Worm (Caenorhabditis elegans) whole organism, L1 larva: ENCODE data around the gene unc-32.

ENCODE experiments used
- C34B4.2 ChIP-seq: sonication (generic microtip); optimal IDR thresholded peaks from 2 replicates; lab custom pipeline; 2017; ENCODE audit warnings: mild to moderate bottlenecking, missing genetic modification characterization, missing compliant biosample characterization
- lin-35 ChIP-seq, 2 experiments: fragments of 150-350 bp; optimal IDR thresholded peaks; 2 replicates each; lab custom pipeline; 2014; ENCODE audit warnings: missing biosample characterization in 2 of 2, missing genetic modification characterization in 2 of 2, missing genetic modification reagents in 2 of 2
- mdl-1 ChIP-seq, 2 experiments: fragments of 150-350 bp; optimal IDR thresholded peaks; 2 replicates each; lab custom pipeline; 2014 to 2017; ENCODE audit warnings: missing biosample characterization in 2 of 2, missing genetic modification characterization in 2 of 2, inconsistent platforms in 1 of 2
- nhr-20 ChIP-seq: sonication (generic microtip); optimal IDR thresholded peaks from 2 replicates; lab custom pipeline; 2016; ENCODE audit warnings: mild to moderate bottlenecking, missing genetic modification characterization, missing compliant biosample characterization
- zip-4 ChIP-seq: fragments of 200-800 bp; sonication (Bioruptor generic); optimal IDR thresholded peaks from 2 replicates; lab custom pipeline; 2018; ENCODE audit warnings: mild to moderate bottlenecking, missing genetic modification characterization, moderate library complexity, missing compliant biosample characterization

- TF ChIP-seq zip-4 (GFP tag; lab: Kevin White, UChicago) (no peak), mdl-1 (tag; optimal IDR thresholded peaks at IDR 0.05; lab: Kevin White, UChicago) (no peak), nhr-20 (tag; lab: Kevin White, UChicago) (no peak), C34B4.2 (tag; lab: Kevin White, UChicago) (no peak), lin-35 (GFP tag; optimal IDR thresholded peaks at IDR 0.05; lab: Kevin White, UChicago) (peak in 1 of 2 experiments; percentile 8)
Observed at ce11 chrIII:8873045-8873457, 32.4 kb upstream of the unc-32 start.
